Worm (Caenorhabditis elegans): Measurements from ENCODE around the gene wdr-48.

wdr-48 gene

ce11 chrIII:4551963-4552362 lies 26.7 kb upstream of the wdr-48 start (continued):
- TF ChIP-seq mep-1 (tag; optimal IDR thresholded peaks at IDR 0.05) (peak; percentile 61), ceh-8 (GFP tag; optimal IDR thresholded peaks at IDR 0.05) (no peak), C04F5.9 (tag; optimal IDR thresholded peaks at IDR 0.05) (no peak), lin-39 (tag; optimal IDR thresholded peaks at IDR 0.05) (no peak), jun-1 (tag; optimal IDR thresholded peaks at IDR 0.05) (peak; percentile 57), pax-3 (tag; optimal IDR thresholded peaks at IDR 0.05) (no peak), nhr-71 (tag; optimal IDR thresholded peaks at IDR 0.05) (peak; percentile 73)

- TF ChIP-seq swsn-7 (tag; optimal IDR thresholded peaks at IDR 0.05) (no peak), blmp-1 (tag; optimal IDR thresholded peaks at IDR 0.05) (peak; percentile 13), elt-2 (tag; optimal IDR thresholded peaks at IDR 0.05) (peak; percentile 17)
Observed at ce11 chrIII:4552872-4553271, 25.8 kb upstream of the wdr-48 start.

- TF ChIP-seq efl-1 (optimal IDR thresholded peaks at IDR 0.05): no peak
- peak in 1 of 2 experiments; percentile 37 for TF ChIP-seq efl-1 (GFP tag; optimal IDR thresholded peaks at IDR 0.05 in 1 of 2)
- TF ChIP-seq lsy-2 (tag; optimal IDR thresholded peaks at IDR 0.05): no peak
- no peak for TF ChIP-seq mef-2 (tag; optimal IDR thresholded peaks at IDR 0.05)
- no peak for TF ChIP-seq blmp-1 (tag; optimal IDR thresholded peaks at IDR 0.05)
Observed at ce11 chrIII:4553316-4553715, 25.3 kb upstream of the wdr-48 start, which contains the start of gene imph-1. Gene imph-1, plus strand, starts transcription at chrIII:4553616.

ce11 chrIII:4555345-4555744 lies 23.3 kb upstream of the wdr-48 start:
- TF ChIP-seq nhr-85 (tag) (no peak), fkh-8 (tag; optimal IDR thresholded peaks at IDR 0.05) (peak; percentile 9), lin-14 (GFP tag; optimal IDR thresholded peaks at IDR 0.05) (peak; percentile 71), nhr-47 (tag; optimal IDR thresholded peaks at IDR 0.05) (peak; percentile 18), ztf-11 (tag; optimal IDR thresholded peaks at IDR 0.05) (no peak), ceh-82 (tag; optimal IDR thresholded peaks at IDR 0.05) (peak in 1 of 3 experiments; percentile 50), lsy-2 (tag; optimal IDR thresholded peaks at IDR 0.05) (peak in 1 of 2 experiments; percentile 16), efl-1 (optimal IDR thresholded peaks at IDR 0.05) (peak in 1 of 2 experiments; percentile 10), efl-1 (GFP tag; optimal IDR thresholded peaks at IDR 0.05 in 1 of 2) (no peak)

- no peak for TF ChIP-seq hlh-17 (GFP tag; optimal IDR thresholded peaks at IDR 0.05; ENCODE audit: borderline replicate concordance)
- TF ChIP-seq nhr-11 (tag; optimal IDR thresholded peaks at IDR 0.05): no peak
- TF ChIP-seq nhr-76 (tag; optimal IDR thresholded peaks at IDR 0.05): peak; percentile 41
- no peak for TF ChIP-seq vab-15 (tag; optimal IDR thresholded peaks at IDR 0.05)
- peak; percentile 52 to 75 (median 60) for TF ChIP-seq ceh-82 (tag; optimal IDR thresholded peaks at IDR 0.05)
- TF ChIP-seq fkh-10 (GFP tag; optimal IDR thresholded peaks at IDR 0.05): no peak
- no peak for TF ChIP-seq lin-15B (tag; optimal IDR thresholded peaks at IDR 0.05)
- TF ChIP-seq rnt-1 (tag; optimal IDR thresholded peaks at IDR 0.05): peak; percentile 67
- peak; percentile 69 for TF ChIP-seq nhr-20 (tag; optimal IDR thresholded peaks at IDR 0.05)
- peak; percentile 41 for TF ChIP-seq jun-1 (tag; optimal IDR thresholded peaks at IDR 0.05)
- no peak for TF ChIP-seq elt-2 (tag; optimal IDR thresholded peaks at IDR 0.05)
- TF ChIP-seq unc-30 (tag; optimal IDR thresholded peaks at IDR 0.05): no peak
- no peak for TF ChIP-seq C04F5.9 (tag; optimal IDR thresholded peaks at IDR 0.05)
- peak; percentile 77 for TF ChIP-seq snu-23 (GFP tag; optimal IDR thresholded peaks at IDR 0.05)
- peak; percentile 98 for TF ChIP-seq lin-14 (GFP tag; optimal IDR thresholded peaks at IDR 0.05)
- TF ChIP-seq F16B12.6 (tag; optimal IDR thresholded peaks at IDR 0.05): no peak
- TF ChIP-seq fos-1 (tag; optimal IDR thresholded peaks at IDR 0.05): no peak
- TF ChIP-seq pag-3 (tag; optimal IDR thresholded peaks at IDR 0.05; ENCODE audit: borderline replicate concordance, insufficient read depth): no peak
- TF ChIP-seq swsn-7 (tag; optimal IDR thresholded peaks at IDR 0.05): peak; percentile 77
- no peak for TF ChIP-seq zag-1 (tag; optimal IDR thresholded peaks at IDR 0.05)
- TF ChIP-seq nhr-90 (tag; optimal IDR thresholded peaks at IDR 0.05; ENCODE audit: poor library complexity): peak; percentile 71
- peak; percentile 66 for TF ChIP-seq nhr-77 (tag; optimal IDR thresholded peaks at IDR 0.05)
- peak; percentile 54 for TF ChIP-seq nhr-19 (GFP tag; conservative IDR thresholded peaks at IDR 0.05)
- TF ChIP-seq mdl-1 (tag; optimal IDR thresholded peaks at IDR 0.05): peak in 1 of 2 experiments; percentile 55
- TF ChIP-seq tlp-1 (tag; optimal IDR thresholded peaks at IDR 0.05): no peak
- TF ChIP-seq ama-1 (optimal IDR thresholded peaks at IDR 0.05): no peak
- no peak for TF ChIP-seq lin-39 (tag; optimal IDR thresholded peaks at IDR 0.05)
- peak; percentile 85 for TF ChIP-seq nhr-71 (tag; optimal IDR thresholded peaks at IDR 0.05)
- peak; percentile 52 to 53 for TF ChIP-seq lin-35 (GFP tag; optimal IDR thresholded peaks at IDR 0.05)
- peak; percentile 43 for TF ChIP-seq isw-1 (GFP tag; IDR thresholded peaks at IDR 0.05)
- TF ChIP-seq ceh-90 (tag; optimal IDR thresholded peaks at IDR 0.05): no peak
- no peak for TF ChIP-seq ets-5 (GFP tag; IDR thresholded peaks at IDR 0.05)
Observed at ce11 chrIII:4560393-4560890, 18.2 kb upstream of the wdr-48 start.

Data from whole organism, L1 larva.